Fruit fly (Drosophila melanogaster) whole organism, wandering third instar larva: Measurements from ENCODE around the gene TFAM.

ENCODE experiments used
- Abd-B ChIP-seq: fragments of >200 bp; optimal IDR thresholded peaks from 2 replicates; lab custom pipeline; 2017; ENCODE audit warnings: missing biosample characterization, missing genetic modification characterization
- CG9705 ChIP-seq: fragments of 200-800 bp; sonication (Bioruptor generic); optimal IDR thresholded peaks from 2 replicates; lab custom pipeline; 2018; ENCODE audit warnings: missing biosample characterization, mild to moderate bottlenecking, missing genetic modification characterization
- CrebA ChIP-seq: fragments of 200-800 bp; sonication (Bioruptor generic); optimal IDR thresholded peaks from 2 replicates; lab custom pipeline; 2016; ENCODE audit warnings: missing biosample characterization, mild to moderate bottlenecking, missing genetic modification characterization, borderline replicate concordance
- Dfd ChIP-seq: fragments of >200 bp; optimal IDR thresholded peaks from 2 replicates; lab custom pipeline; 2017; ENCODE audit warnings: missing biosample characterization, missing genetic modification characterization
- GATAd ChIP-seq: sonication (Bioruptor generic); optimal IDR thresholded peaks from 2 replicates; lab custom pipeline; 2016; ENCODE audit warnings: missing biosample characterization, missing genetic modification characterization
- HLH106 ChIP-seq: fragments of 200-800 bp; optimal IDR thresholded peaks from 3 replicates; lab custom pipeline; 2019; ENCODE audit warnings: missing biosample characterization, mild to moderate bottlenecking, missing genetic modification characterization, moderate library complexity
- Hnf4 ChIP-seq: fragments of 200-800 bp; sonication (Bioruptor generic); optimal IDR thresholded peaks from 2 replicates; lab custom pipeline; 2016; ENCODE audit warnings: missing biosample characterization, mild to moderate bottlenecking, missing genetic modification characterization
- Hr83 ChIP-seq: fragments of 200-300 bp; sonication (Bioruptor generic); optimal IDR thresholded peaks from 2 replicates; lab custom pipeline; 2016; ENCODE audit warnings: missing biosample characterization, mild to moderate bottlenecking, missing genetic modification characterization, moderate library complexity; ENCODE audit not compliant: poor library complexity, severe bottlenecking
- Jra ChIP-seq: sonication (Bioruptor generic); optimal IDR thresholded peaks from 2 replicates; lab custom pipeline; 2016; ENCODE audit warnings: missing biosample characterization, missing genetic modification characterization
- Mio ChIP-seq: sonication (Bioruptor generic); optimal IDR thresholded peaks from 2 replicates; lab custom pipeline; 2016; ENCODE audit warnings: missing biosample characterization, missing genetic modification characterization
- Myc ChIP-seq: fragments of >200 bp; optimal IDR thresholded peaks from 2 replicates; lab custom pipeline; 2017
- N ChIP-seq: fragments of >200 bp; optimal IDR thresholded peaks from 2 replicates; lab custom pipeline; 2018; ENCODE audit warnings: missing biosample characterization, missing external identifiers, missing genetic modification characterization
- OdsH ChIP-seq: fragments of 200-800 bp; sonication (Bioruptor generic); optimal IDR thresholded peaks from 2 replicates; lab custom pipeline; 2016; ENCODE audit warnings: missing biosample characterization, mild to moderate bottlenecking, missing genetic modification characterization
- Rel ChIP-seq, 2 experiments: fragments of 200-800 bp; sonication (Bioruptor generic) in 1 of 2; optimal IDR thresholded peaks; 2 replicates in 1 of 2; 3 replicates in 1 of 2; lab custom pipeline; 2016 to 2019; ENCODE audit warnings: mild to moderate bottlenecking in 2 of 2, missing biosample characterization in 2 of 2, missing genetic modification characterization in 2 of 2, moderate library complexity in 1 of 2
- Sp1 ChIP-seq: fragments of 200-800 bp; sonication (Bioruptor generic); optimal IDR thresholded peaks from 3 replicates; lab custom pipeline; 2019; ENCODE audit warnings: missing biosample characterization, mild to moderate bottlenecking, missing genetic modification characterization, moderate library complexity
- br ChIP-seq: fragments of 200-800 bp; sonication (Bioruptor generic); optimal IDR thresholded peaks from 2 replicates; lab custom pipeline; 2016; ENCODE audit warnings: missing biosample characterization, missing genetic modification characterization
- brk ChIP-seq: fragments of 200-800 bp; sonication (Bioruptor generic); optimal IDR thresholded peaks from 2 replicates; lab custom pipeline; 2016; ENCODE audit warnings: missing biosample characterization, mild to moderate bottlenecking, missing genetic modification characterization
- dl ChIP-seq, 2 experiments: fragments of 175-275, 200-275 bp in 1 of 2; fragments of 200-275 bp in 1 of 2; sonication (Bioruptor generic); optimal IDR thresholded peaks; lab custom pipeline; 2018; ENCODE audit warnings: mild to moderate bottlenecking in 2 of 2, missing biosample characterization in 2 of 2, missing genetic modification characterization in 2 of 2, moderate library complexity in 2 of 2; ENCODE audit not compliant: partially characterized antibody in 2 of 2, insufficient read depth in 1 of 2
- dmrt93B ChIP-seq: fragments of 200-800 bp; sonication (Bioruptor generic); optimal IDR thresholded peaks from 2 replicates; lab custom pipeline; 2018; ENCODE audit warnings: missing biosample characterization, mild to moderate bottlenecking, missing genetic modification characterization
- dsf ChIP-seq: sonication (Bioruptor generic); optimal IDR thresholded peaks from 2 replicates; lab custom pipeline; 2016; ENCODE audit warnings: missing biosample characterization, missing genetic modification characterization, borderline replicate concordance
- ey ChIP-seq: fragments of 200-800 bp; sonication (Bioruptor generic); optimal IDR thresholded peaks from 2 replicates; lab custom pipeline; 2016; ENCODE audit warnings: missing biosample characterization, missing genetic modification characterization
- foxo ChIP-seq, 2 experiments: fragments of 200-800 bp; sonication (Bioruptor generic); optimal IDR thresholded peaks; 2 replicates in 1 of 2; 3 replicates in 1 of 2; lab custom pipeline; 2016 to 2017; ENCODE audit warnings: missing biosample characterization in 2 of 2, missing genetic modification characterization in 2 of 2
- fru ChIP-seq: fragments of 200-800 bp; sonication (Bioruptor generic); optimal IDR thresholded peaks from 3 replicates; lab custom pipeline; 2016; ENCODE audit warnings: missing biosample characterization, mild to moderate bottlenecking, missing genetic modification characterization
- h ChIP-seq: fragments of 200-800 bp; sonication (Bioruptor generic); optimal IDR thresholded peaks from 3 replicates; lab custom pipeline; 2016; ENCODE audit warnings: missing biosample characterization, mild to moderate bottlenecking, missing genetic modification characterization
- jim ChIP-seq: fragments of 175-275, 200-325 bp; sonication (Bioruptor generic); optimal IDR thresholded peaks from 2 replicates; lab custom pipeline; 2016; ENCODE audit warnings: missing biosample characterization, mild to moderate bottlenecking, missing genetic modification characterization
- pan ChIP-seq: fragments of >200 bp; optimal IDR thresholded peaks from 2 replicates; lab custom pipeline; 2017
- psq ChIP-seq: fragments of 200-800 bp; sonication (Bioruptor generic); optimal IDR thresholded peaks from 3 replicates; lab custom pipeline; 2017; ENCODE audit warnings: missing biosample characterization, mild to moderate bottlenecking, missing genetic modification characterization, moderate library complexity
- rgr ChIP-seq: fragments of 200-800 bp; sonication (Bioruptor generic); optimal IDR thresholded peaks from 3 replicates; lab custom pipeline; 2016; ENCODE audit warnings: missing biosample characterization, mild to moderate bottlenecking, missing genetic modification characterization
- sv ChIP-seq: fragments of 200-800 bp; sonication (Bioruptor generic); optimal IDR thresholded peaks from 3 replicates; lab custom pipeline; 2016; ENCODE audit warnings: missing biosample characterization, missing genetic modification characterization
- tai ChIP-seq: sonication (Bioruptor generic); optimal IDR thresholded peaks from 2 replicates; lab custom pipeline; 2016; ENCODE audit warnings: missing biosample characterization, missing genetic modification characterization
- usp ChIP-seq: fragments of >200 bp; optimal IDR thresholded peaks from 2 replicates; lab custom pipeline; 2017; ENCODE audit warnings: missing biosample characterization, missing genetic modification characterization

Gene TFAM

DNA sequence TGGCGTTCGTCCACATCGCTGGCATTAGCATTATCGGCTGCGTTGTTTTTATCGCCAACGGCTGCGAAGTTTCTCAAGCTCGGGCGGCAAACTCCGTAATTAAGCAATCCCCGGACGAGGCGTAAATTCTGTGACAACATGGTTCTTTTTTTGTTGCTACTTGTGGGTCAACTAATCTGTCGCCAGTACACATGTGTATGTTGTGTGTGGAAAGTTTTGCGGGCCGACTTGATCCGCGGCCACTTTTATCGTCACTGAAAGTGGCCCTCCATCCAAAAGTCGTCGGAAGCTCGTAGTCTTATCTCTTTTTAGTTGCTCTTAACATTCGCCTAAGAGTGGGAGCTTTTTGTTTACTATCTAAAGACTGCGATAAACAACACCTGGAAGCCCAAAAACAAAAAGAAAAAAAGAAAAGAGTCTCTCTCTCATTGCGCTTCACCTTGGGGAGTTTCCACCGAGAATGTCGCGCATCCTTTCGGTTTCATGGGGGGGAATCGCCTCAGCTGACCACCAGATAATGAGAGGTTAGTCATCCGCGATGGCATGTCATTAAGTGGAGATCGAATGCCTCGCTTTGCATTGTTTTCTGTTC is 12.9 kb downstream of the TFAM start, which contains the start of gene CG10877:
Gene CG10877, minus strand, starts transcription at position 238 of the 592 bp plus-strand sequence.
- TF ChIP-seq Rel (GFP tag; optimal IDR thresholded peaks at IDR 0.05; lab: Kevin White, UChicago), result no peak
- peak; percentile 27 for TF ChIP-seq Rel (tag; optimal IDR thresholded peaks at IDR 0.05; lab: Kevin White, UChicago)
- TF ChIP-seq OdsH (GFP tag; lab: Kevin White, UChicago), result no peak
- TF ChIP-seq ey, result no peak
- no peak for TF ChIP-seq fru (GFP tag; lab: Kevin White, UChicago)
- TF ChIP-seq br (GFP tag; lab: Kevin White, UChicago), result no peak
- no peak for TF ChIP-seq rgr (GFP tag; lab: Kevin White, UChicago)
- TF ChIP-seq dsf, result no peak
- TF ChIP-seq CrebA, result no peak
- TF ChIP-seq Jra (GFP tag; lab: Kevin White, UChicago), result peak; percentile 5
- peak in 1 of 2 experiments; percentile 24 for TF ChIP-seq dl (GFP tag; optimal IDR thresholded peaks at IDR 0.05; lab: Kevin White, UChicago; ENCODE audit: insufficient read depth in 1 of 2, partially characterized antibody in 2 of 2)
- TF ChIP-seq Sp1 (GFP tag; lab: Kevin White, UChicago), result peak; percentile 3
- no peak for TF ChIP-seq HLH106
- no peak for TF ChIP-seq N
- TF ChIP-seq h, result no peak

- TF ChIP-seq fru (GFP tag; lab: Kevin White, UChicago), result peak; percentile 8
- no peak for TF ChIP-seq dl (GFP tag; optimal IDR thresholded peaks at IDR 0.05; lab: Kevin White, UChicago; ENCODE audit: insufficient read depth in 1 of 2, partially characterized antibody in 2 of 2)
- no peak for TF ChIP-seq Dfd (GFP tag; lab: Kevin White, UChicago)
- no peak for TF ChIP-seq pan
- TF ChIP-seq dmrt93B (GFP tag; lab: Kevin White, UChicago), result no peak
- no peak for TF ChIP-seq foxo (GFP tag; optimal IDR thresholded peaks at IDR 0.05; lab: Kevin White, UChicago)
- peak; percentile 3 for TF ChIP-seq h
- TF ChIP-seq CG9705 (GFP tag; lab: Kevin White, UChicago), result no peak
- no peak for TF ChIP-seq psq
- TF ChIP-seq tai (GFP tag; lab: Kevin White, UChicago), result no peak
- TF ChIP-seq OdsH (GFP tag; lab: Kevin White, UChicago), result no peak
- no peak for TF ChIP-seq Mio
- TF ChIP-seq GATAd, result no peak
- peak; percentile 9 for TF ChIP-seq ey
- no peak for TF ChIP-seq jim (GFP tag; lab: Kevin White, UChicago)
- TF ChIP-seq usp (GFP tag; lab: Kevin White, UChicago), result no peak
- TF ChIP-seq N, result no peak
- no peak for TF ChIP-seq Abd-B (GFP tag; lab: Kevin White, UChicago)
- no peak for TF ChIP-seq Hnf4 (GFP tag; lab: Kevin White, UChicago)
- TF ChIP-seq brk (GFP tag; lab: Kevin White, UChicago), result no peak
These were observed 16.1 kb downstream of the TFAM start, which contains the start of gene CG5191 for dm6 chr3R:20560668-20561226. TSS of gene CG5191 (plus strand) at chr3R:20560865.

DNA sequence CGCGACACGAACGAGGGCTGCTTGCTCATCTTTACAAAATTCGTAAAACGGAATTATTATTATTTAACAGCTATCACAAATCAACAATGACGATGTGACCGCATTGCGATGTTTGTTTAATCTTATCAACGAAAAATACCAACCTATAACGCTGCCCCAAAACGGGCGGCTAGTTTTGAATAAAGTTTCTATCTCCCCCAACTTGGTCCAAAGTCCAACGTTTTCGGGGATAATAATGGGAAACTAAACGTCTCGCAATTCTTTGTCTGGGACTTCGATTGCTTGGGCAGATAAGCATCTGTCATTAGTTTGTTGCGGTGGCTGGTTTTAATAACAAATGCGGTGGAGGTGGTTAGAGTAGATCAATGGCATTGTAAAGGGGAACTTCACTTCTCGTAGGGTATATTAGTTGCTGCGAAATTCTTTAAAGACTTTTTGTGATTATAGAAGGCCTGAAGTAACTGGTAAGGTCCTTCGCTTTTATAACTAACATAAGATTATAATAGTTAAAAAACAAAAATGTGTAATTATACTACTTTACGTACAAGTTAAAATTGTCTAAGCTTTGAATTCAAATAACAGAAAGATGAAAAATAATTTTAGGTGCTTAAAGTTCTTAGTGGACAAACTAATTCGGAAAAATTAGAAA is 16.7 kb downstream of the TFAM start, which contains the start of gene CG15922:
Gene CG15922, minus strand, starts transcription at position 262 of the 649 bp plus-strand sequence.
- TF ChIP-seq sv (no peak), Rel (GFP tag; optimal IDR thresholded peaks at IDR 0.05; lab: Kevin White, UChicago) (no peak), Rel (tag; optimal IDR thresholded peaks at IDR 0.05; lab: Kevin White, UChicago) (no peak), usp (GFP tag; lab: Kevin White, UChicago) (no peak), pan (no peak), OdsH (GFP tag; lab: Kevin White, UChicago) (no peak), Myc (lab: Kevin White, UChicago) (no peak), Abd-B (GFP tag; lab: Kevin White, UChicago) (no peak), dl (GFP tag; optimal IDR thresholded peaks at IDR 0.05; lab: Kevin White, UChicago; ENCODE audit: insufficient read depth in 1 of 2, partially characterized antibody in 2 of 2) (no peak)

DNA sequence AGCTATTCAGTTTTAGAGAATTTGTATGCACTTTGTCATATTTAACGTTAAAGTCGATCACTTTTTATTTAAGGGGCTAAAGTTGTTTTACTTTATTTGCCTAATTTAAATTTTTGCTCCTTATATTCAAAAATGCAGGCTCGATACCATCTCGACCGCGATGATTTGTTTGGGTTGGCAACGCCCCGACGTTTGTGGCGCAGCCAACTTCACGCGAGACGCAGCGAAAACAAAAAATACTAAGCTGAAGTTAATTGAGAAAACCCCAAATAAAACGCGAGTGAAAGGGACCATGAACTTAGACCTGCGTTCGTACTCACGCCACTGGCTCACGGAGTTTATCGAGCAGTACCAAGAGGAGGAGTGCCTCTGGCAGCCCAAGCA is 18.7 kb downstream of the TFAM start:
- no peak for TF ChIP-seq Rel (GFP tag; optimal IDR thresholded peaks at IDR 0.05; lab: Kevin White, UChicago)
- TF ChIP-seq Rel (tag; optimal IDR thresholded peaks at IDR 0.05; lab: Kevin White, UChicago), result peak; percentile 67
- TF ChIP-seq N, result no peak
- TF ChIP-seq Hr83 (GFP tag; lab: Kevin White, UChicago), result peak; percentile 29
